Fruit fly (Drosophila melanogaster) whole organism, prepupa: ENCODE measurements around the gene CG13896.

Experiments
- CG10631 ChIP-seq: fragments of 200-800 bp; sonication (Bioruptor generic); optimal IDR thresholded peaks from 2 replicates; lab custom pipeline; 2016; ENCODE audit warnings: missing biosample characterization, missing genetic modification characterization
- CG10669 ChIP-seq: fragments of 200-800 bp; sonication (Bioruptor generic); optimal IDR thresholded peaks from 3 replicates; lab custom pipeline; 2018; ENCODE audit warnings: missing biosample characterization, mild to moderate bottlenecking, missing genetic modification characterization, moderate library complexity
- CG11294 ChIP-seq: fragments of 200-800 bp; sonication (Bioruptor generic); IDR thresholded peaks from 2 replicates; pipeline ENCODE4 v1.3.6; 2022; ENCODE audit warnings: missing biosample characterization, missing genetic modification characterization
- CG15336 ChIP-seq: fragments of 200-800 bp; sonication (Bioruptor generic); IDR thresholded peaks from 2 replicates; pipeline ENCODE4 v1.3.6; 2022; ENCODE audit warnings: missing biosample characterization, missing genetic modification characterization
- CG1621 ChIP-seq: fragments of 200-800 bp; sonication (Bioruptor generic); optimal IDR thresholded peaks from 3 replicates; lab custom pipeline; 2018; ENCODE audit warnings: missing biosample characterization, mild to moderate bottlenecking, missing genetic modification characterization
- CG16779 ChIP-seq: fragments of 200-800 bp; sonication (Bioruptor generic); optimal IDR thresholded peaks from 3 replicates; lab custom pipeline; 2017; ENCODE audit warnings: missing biosample characterization, mild to moderate bottlenecking, missing genetic modification characterization
- CG3032 ChIP-seq: fragments of 200-800 bp; optimal IDR thresholded peaks from 2 replicates; lab custom pipeline; 2019; ENCODE audit warnings: missing biosample characterization, mild to moderate bottlenecking, missing genetic modification characterization, moderate library complexity
- CG31627 ChIP-seq: fragments of 200-800 bp; sonication (Bioruptor generic); optimal IDR thresholded peaks from 3 replicates; lab custom pipeline; 2016; ENCODE audit warnings: missing biosample characterization, missing genetic modification characterization
- CG3919 ChIP-seq: fragments of 200-800 bp; sonication (Bioruptor generic); optimal IDR thresholded peaks from 3 replicates; lab custom pipeline; 2016; ENCODE audit warnings: missing biosample characterization, missing genetic modification characterization
- CG6163 ChIP-seq: fragments of 200-800 bp; sonication (Bioruptor generic); IDR thresholded peaks from 3 replicates; pipeline ENCODE4 v1.3.6; 2022; ENCODE audit warnings: missing biosample characterization, missing genetic modification characterization
- CG6276 ChIP-seq: fragments of 200-800 bp; sonication (Bioruptor generic); optimal IDR thresholded peaks from 2 replicates; lab custom pipeline; 2017; ENCODE audit warnings: missing biosample characterization, mild to moderate bottlenecking, missing genetic modification characterization
- CG6792 ChIP-seq: fragments of 200-800 bp; sonication (Bioruptor generic); optimal IDR thresholded peaks from 3 replicates; lab custom pipeline; 2016; ENCODE audit warnings: missing biosample characterization, missing genetic modification characterization
- CG6854 ChIP-seq: fragments of 200-800 bp; sonication (Bioruptor generic); optimal IDR thresholded peaks from 2 replicates; lab custom pipeline; 2017; ENCODE audit warnings: missing biosample characterization, mild to moderate bottlenecking, missing genetic modification characterization
- CG8119 ChIP-seq: fragments of 200-800 bp; sonication (Bioruptor generic); IDR thresholded peaks from 3 replicates; pipeline ENCODE4 v1.3.6; 2022; ENCODE audit warnings: missing biosample characterization, missing genetic modification characterization
- CG8319 ChIP-seq: fragments of 200-800 bp; sonication (Bioruptor generic); optimal IDR thresholded peaks from 3 replicates; lab custom pipeline; 2016; ENCODE audit warnings: missing biosample characterization, missing genetic modification characterization
- CG8632 ChIP-seq: fragments of 200-800 bp; sonication (Bioruptor generic); optimal IDR thresholded peaks from 3 replicates; lab custom pipeline; 2016; ENCODE audit warnings: missing biosample characterization, missing genetic modification characterization
- CG9139 ChIP-seq: fragments of 200-800 bp; sonication (Bioruptor generic); optimal IDR thresholded peaks from 3 replicates; lab custom pipeline; 2017; ENCODE audit warnings: missing biosample characterization, mild to moderate bottlenecking, missing genetic modification characterization
- Eip75B ChIP-seq: fragments of 200-800 bp; sonication (Bioruptor generic); optimal IDR thresholded peaks from 3 replicates; lab custom pipeline; 2016; ENCODE audit warnings: missing biosample characterization, missing genetic modification characterization
- Eip78C ChIP-seq: fragments of 200-800 bp; sonication (Bioruptor generic); peaks from one replicate; lab custom pipeline; 2016; ENCODE audit warnings: missing biosample characterization, missing genetic modification characterization
- Ets21C ChIP-seq: fragments of 200-800 bp; sonication (Bioruptor generic); optimal IDR thresholded peaks from 3 replicates; lab custom pipeline; 2016; ENCODE audit warnings: missing biosample characterization, missing genetic modification characterization
- Ets96B ChIP-seq: fragments of 200-800 bp; optimal IDR thresholded peaks from 2 replicates; lab custom pipeline; 2019; ENCODE audit warnings: missing biosample characterization, mild to moderate bottlenecking, missing genetic modification characterization, moderate library complexity
- Gug ChIP-seq: fragments of 200-800 bp; sonication (Bioruptor generic); IDR thresholded peaks from 2 replicates; pipeline ENCODE4 v1.3.6; 2022; ENCODE audit warnings: missing biosample characterization, missing genetic modification characterization
- Hr38 ChIP-seq: sonication (Bioruptor generic); optimal IDR thresholded peaks from 2 replicates; lab custom pipeline; 2016; ENCODE audit warnings: missing biosample characterization, missing genetic modification characterization
- Hr4 ChIP-seq: fragments of 200-800 bp; sonication (Bioruptor generic); optimal IDR thresholded peaks from 3 replicates; lab custom pipeline; 2016; ENCODE audit warnings: missing biosample characterization, missing genetic modification characterization
- Met ChIP-seq: fragments of 200-800 bp; sonication (Bioruptor generic); optimal IDR thresholded peaks from 3 replicates; lab custom pipeline; 2016; ENCODE audit warnings: missing biosample characterization, missing genetic modification characterization
- OdsH ChIP-seq: fragments of 200-800 bp; sonication (Bioruptor generic); optimal IDR thresholded peaks from 3 replicates; lab custom pipeline; 2016; ENCODE audit warnings: missing biosample characterization, missing genetic modification characterization
- Smox ChIP-seq: fragments of 200-800 bp; sonication (Bioruptor generic); optimal IDR thresholded peaks from 3 replicates; lab custom pipeline; 2016; ENCODE audit warnings: missing biosample characterization, missing genetic modification characterization
- Sox14 ChIP-seq: fragments of 200-800 bp; sonication (Bioruptor generic); optimal IDR thresholded peaks from 3 replicates; lab custom pipeline; 2016; ENCODE audit warnings: missing biosample characterization, missing genetic modification characterization
- acj6 ChIP-seq: fragments of 200-800 bp; sonication (Bioruptor generic); optimal IDR thresholded peaks from 3 replicates; lab custom pipeline; 2016; ENCODE audit warnings: missing biosample characterization, missing genetic modification characterization
- cyc ChIP-seq: fragments of 200-800 bp; sonication (Bioruptor generic); optimal IDR thresholded peaks from 3 replicates; lab custom pipeline; 2016; ENCODE audit warnings: missing biosample characterization, missing genetic modification characterization
- dac ChIP-seq: fragments of 200-800 bp; sonication (Bioruptor generic); optimal IDR thresholded peaks from 2 replicates; lab custom pipeline; 2017; ENCODE audit warnings: missing biosample characterization, mild to moderate bottlenecking, missing genetic modification characterization
- dsx ChIP-seq: fragments of 200-800 bp; optimal IDR thresholded peaks from 3 replicates; lab custom pipeline; 2019; ENCODE audit warnings: missing biosample characterization, mild to moderate bottlenecking, missing genetic modification characterization, moderate library complexity; ENCODE audit not compliant: poor library complexity, severe bottlenecking
- eg ChIP-seq: fragments of 200-800 bp; sonication (Bioruptor generic); IDR thresholded peaks from 3 replicates; pipeline ENCODE4 v1.3.6; 2022; ENCODE audit warnings: missing biosample characterization, missing genetic modification characterization
- esn ChIP-seq: fragments of 200-800 bp; sonication (Bioruptor generic); optimal IDR thresholded peaks from 2 replicates; lab custom pipeline; 2016; ENCODE audit warnings: missing biosample characterization, mild to moderate bottlenecking, missing genetic modification characterization, moderate library complexity
- fd59A ChIP-seq: fragments of 200-800 bp; sonication (Bioruptor generic); optimal IDR thresholded peaks from 2 replicates; lab custom pipeline; 2017; ENCODE audit warnings: missing biosample characterization, mild to moderate bottlenecking, missing genetic modification characterization, missing genetic modification reagents
- fkh ChIP-seq: fragments of 200-800 bp; sonication (Bioruptor generic); optimal IDR thresholded peaks from 3 replicates; lab custom pipeline; 2017; ENCODE audit warnings: missing biosample characterization, mild to moderate bottlenecking, missing genetic modification characterization, moderate library complexity
- lz ChIP-seq: fragments of 200-800 bp; sonication (Bioruptor generic); optimal IDR thresholded peaks from 3 replicates; lab custom pipeline; 2016; ENCODE audit warnings: missing biosample characterization, missing genetic modification characterization
- net ChIP-seq: fragments of 200-800 bp; sonication (Bioruptor generic); optimal IDR thresholded peaks from 3 replicates; lab custom pipeline; 2016; ENCODE audit warnings: missing biosample characterization, missing genetic modification characterization
- pdm3 ChIP-seq: fragments of 200-800 bp; sonication (Bioruptor generic); optimal IDR thresholded peaks from 3 replicates; lab custom pipeline; 2016; ENCODE audit warnings: missing biosample characterization, missing genetic modification characterization
- spab ChIP-seq: fragments of 200-800 bp; sonication (Bioruptor generic); optimal IDR thresholded peaks from 2 replicates; lab custom pipeline; 2017; ENCODE audit warnings: missing biosample characterization, mild to moderate bottlenecking, missing genetic modification characterization, missing genetic modification reagents
- svp ChIP-seq: fragments of 200-800 bp; sonication (Bioruptor generic); peaks from one replicate; lab custom pipeline; 2016; ENCODE audit warnings: missing biosample characterization, missing genetic modification characterization
- vri ChIP-seq: fragments of 200-800 bp; sonication (Bioruptor generic); optimal IDR thresholded peaks from 3 replicates; lab custom pipeline; 2016; ENCODE audit warnings: missing biosample characterization, mild to moderate bottlenecking, missing genetic modification characterization

CG13896 gene

DNA sequence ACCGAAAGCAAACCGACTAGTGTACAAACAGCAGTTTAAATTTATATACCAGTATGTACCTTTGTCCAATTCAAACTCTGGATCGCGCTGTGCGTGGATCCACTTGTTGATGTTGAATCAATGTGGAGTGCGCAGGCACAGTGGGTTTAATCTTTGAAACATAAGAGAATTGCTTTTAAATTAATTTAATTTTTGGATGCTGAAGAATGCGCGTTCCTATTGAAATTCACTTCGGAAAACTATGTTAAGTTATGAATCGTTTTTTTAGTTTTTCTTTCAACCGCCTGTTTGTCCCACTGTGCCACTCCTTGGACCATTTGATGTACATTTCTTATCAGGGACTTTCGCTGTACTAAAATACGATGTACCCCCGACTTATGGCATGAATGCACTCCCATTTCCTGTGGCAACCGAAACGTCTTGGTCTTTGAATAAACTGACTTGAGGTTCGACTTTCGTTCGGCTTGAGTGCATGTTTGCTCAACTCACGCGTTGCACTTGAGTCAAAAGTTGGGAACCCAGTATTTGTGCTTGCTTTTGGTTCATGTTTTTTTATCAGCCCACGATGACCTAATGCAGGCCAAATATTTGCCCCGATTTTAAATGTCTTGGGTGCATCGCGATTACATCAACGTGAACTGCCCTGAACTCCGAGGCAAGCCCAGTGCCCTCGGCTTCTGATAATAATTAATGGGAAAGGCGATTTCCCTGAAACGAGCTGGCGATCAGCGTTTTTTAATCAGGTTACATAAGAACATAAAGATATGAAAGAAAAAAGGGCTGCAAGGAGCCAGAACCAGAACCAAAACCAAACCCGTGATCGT is 13.1 kb upstream of the CG13896 start (continued):
- peak; percentile 94 for TF ChIP-seq CG8632 (GFP tag; lab: Kevin White, UChicago)
- TF ChIP-seq CG31627 (GFP tag; lab: Kevin White, UChicago), result peak; percentile 92
- TF ChIP-seq Hr38 (GFP tag; lab: Kevin White, UChicago), result no peak
- TF ChIP-seq pdm3, result peak; percentile 91
- peak; percentile 87 for TF ChIP-seq CG9139 (GFP tag; lab: Kevin White, UChicago)
- peak; percentile 84 for TF ChIP-seq Hr4 (GFP tag; lab: Kevin White, UChicago)
- peak; percentile 95 for TF ChIP-seq CG10631
- peak; percentile 89 for TF ChIP-seq cyc
- peak; percentile 95 for TF ChIP-seq CG1621 (tag; lab: Kevin White, UChicago)
- TF ChIP-seq CG10669 (GFP tag; lab: Kevin White, UChicago), result peak; percentile 92
- peak; percentile 98 for TF ChIP-seq esn (GFP tag; lab: Kevin White, UChicago)
- peak; percentile 91 for TF ChIP-seq Ets96B
- peak; percentile 92 for TF ChIP-seq net (GFP tag; lab: Kevin White, UChicago)
- TF ChIP-seq spab, result peak; percentile 93
- TF ChIP-seq CG3032, result peak; percentile 90
- peak; percentile 91 for TF ChIP-seq CG8319 (GFP tag; lab: Kevin White, UChicago)
- TF ChIP-seq CG15336 (GFP tag; lab: Robert Waterston, UW), result peak; percentile 93
- peak; percentile 89 for TF ChIP-seq dsx
- peak; percentile 93 for TF ChIP-seq Ets21C (GFP tag; lab: Kevin White, UChicago)

DNA sequence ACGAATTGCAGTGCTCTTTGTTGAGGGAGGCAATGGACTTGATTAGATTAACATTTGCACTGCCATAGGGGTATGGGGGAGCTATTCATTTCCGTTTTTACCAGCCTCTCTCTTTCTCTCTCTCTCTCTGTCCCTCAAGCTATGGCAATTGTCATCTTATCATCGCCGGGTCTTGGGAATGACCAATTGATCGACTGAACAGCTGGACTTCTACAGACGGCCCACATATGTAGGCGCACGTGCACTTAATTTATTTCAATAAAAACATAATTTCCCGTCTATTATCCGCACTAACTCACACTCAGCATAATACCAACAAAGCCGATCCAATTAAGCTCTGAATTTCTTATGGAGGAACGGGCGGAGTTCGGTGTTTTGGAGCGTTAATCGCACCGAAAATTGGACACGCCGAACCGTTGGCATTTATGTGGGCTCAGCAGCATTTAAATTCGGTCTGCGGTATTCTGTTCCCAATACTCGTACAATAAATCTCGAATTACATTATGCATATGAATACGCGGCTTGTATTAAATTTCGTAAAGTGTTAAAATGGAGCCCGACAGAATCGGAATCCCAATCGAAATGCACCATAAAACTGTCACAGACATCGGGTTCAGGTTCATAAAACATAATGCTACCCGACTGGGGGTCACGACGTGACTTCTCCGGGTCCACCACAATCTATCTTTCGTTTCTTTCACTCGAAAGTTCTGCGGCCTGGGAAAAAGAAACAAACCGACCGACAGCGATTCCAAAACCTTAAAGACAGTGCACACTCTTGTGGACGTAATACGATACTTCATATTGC is 12.2 kb upstream of the CG13896 start:
- TF ChIP-seq Hr4 (GFP tag; lab: Kevin White, UChicago) (no peak), CG15336 (GFP tag; lab: Robert Waterston, UW) (no peak)
- TF ChIP-seq, all 60 proteins: peak for 0

DNA sequence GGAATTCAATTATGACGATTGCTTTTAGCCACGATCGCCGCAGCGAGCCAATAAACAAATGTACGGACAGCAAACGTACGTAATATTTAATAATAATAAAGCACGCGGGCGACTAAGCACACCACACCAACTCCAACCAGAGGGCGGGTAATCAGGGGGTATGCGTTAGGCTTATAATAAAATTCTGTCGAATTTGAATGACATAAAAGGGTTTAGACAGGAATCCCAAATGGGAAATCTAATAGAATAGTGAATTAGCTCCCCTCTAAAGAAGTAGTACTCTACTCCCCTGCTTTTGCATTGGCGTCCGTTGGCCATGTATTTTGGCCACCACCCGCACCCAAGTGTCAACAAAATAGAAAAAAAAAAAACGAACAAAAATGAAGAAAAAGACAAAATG is 10.7 kb upstream of the CG13896 start:
- peak; percentile 65 for TF ChIP-seq Gug (GFP tag; lab: Robert Waterston, UW)
- peak; percentile 63 for TF ChIP-seq CG15336 (GFP tag; lab: Robert Waterston, UW)
- TF ChIP-seq CG11294, result peak; percentile 64
- peak; percentile 33; the same call in 2 of the 3 replicates for TF ChIP-seq CG6163 (GFP tag; lab: Robert Waterston, UW)
- no peak for TF ChIP-seq CG3032
- TF ChIP-seq eg (GFP tag; lab: Robert Waterston, UW), result peak; percentile 83
- no peak for TF ChIP-seq CG6854 (GFP tag; lab: Kevin White, UChicago)
- TF ChIP-seq CG8119 (GFP tag; lab: Robert Waterston, UW), result peak; percentile 30; the same call in 1 of the 3 replicates

DNA sequence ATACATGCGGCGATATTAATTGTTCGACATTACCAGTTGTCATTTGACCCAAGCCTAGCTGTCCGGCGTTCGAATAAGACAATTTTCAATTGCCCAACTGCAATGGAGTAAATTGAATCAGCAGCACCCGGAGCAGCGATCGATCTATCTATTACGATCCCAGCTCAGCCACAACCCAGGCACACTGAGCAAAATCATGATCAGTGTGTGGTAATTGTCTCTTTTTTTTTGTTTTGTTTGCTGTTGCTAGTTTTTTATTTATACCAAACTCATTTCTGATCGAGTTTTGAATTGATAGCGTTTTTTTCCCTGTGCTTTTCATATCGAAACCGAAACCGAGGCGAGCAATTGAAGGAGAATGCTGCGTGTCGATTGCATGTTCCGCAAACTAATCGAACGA is 10.2 kb upstream of the CG13896 start:
- TF ChIP-seq CG11294 (peak; percentile 32; the same call in 1 of the 2 replicates), CG3919 (GFP tag; lab: Kevin White, UChicago) (no peak), OdsH (GFP tag; lab: Kevin White, UChicago) (no peak), CG8632 (GFP tag; lab: Kevin White, UChicago) (no peak), esn (GFP tag; lab: Kevin White, UChicago) (no peak), fkh (no peak), CG16779 (tag; lab: Kevin White, UChicago) (no peak), CG3032 (no peak), CG8119 (GFP tag; lab: Robert Waterston, UW) (0 out of 3 replicates have a peak, but pooled peaks have one; percentile 18), fd59A (no peak), Smox (GFP tag; lab: Kevin White, UChicago) (no peak), dac (no peak), pdm3 (no peak), svp (GFP tag; lab: Kevin White, UChicago) (no peak), Gug (GFP tag; lab: Robert Waterston, UW) (peak; percentile 25; the same call in 1 of the 2 replicates), Eip75B (no peak), lz (no peak), vri (GFP tag; lab: Kevin White, UChicago) (no peak), acj6 (GFP tag; lab: Kevin White, UChicago) (no peak), CG6792 (GFP tag; lab: Kevin White, UChicago) (no peak), Ets21C (GFP tag; lab: Kevin White, UChicago) (no peak), Met (GFP tag; lab: Kevin White, UChicago) (no peak), Eip78C (GFP tag; lab: Kevin White, UChicago) (peak; percentile 30), Hr4 (GFP tag; lab: Kevin White, UChicago) (peak; percentile 30), CG6276 (GFP tag; lab: Kevin White, UChicago) (no peak), CG31627 (GFP tag; lab: Kevin White, UChicago) (no peak), CG6163 (GFP tag; lab: Robert Waterston, UW) (peak; percentile 69), Sox14 (GFP tag; lab: Kevin White, UChicago) (no peak)
